Worm (Caenorhabditis elegans) whole organism, young adult: ENCODE results near the gene C55C3.7.

Source experiments
- B0019.2 ChIP-seq: fragments of 200-800 bp; sonication (Bioruptor generic); conservative IDR thresholded peaks from 2 replicates; pipeline ENCODE4 v1.3.6; 2022; ENCODE audit warnings: missing genetic modification reagents, missing genetic modification characterization, missing compliant biosample characterization
- C06A6.2 ChIP-seq: fragments of 200-800 bp; sonication (Bioruptor generic); conservative IDR thresholded peaks from 2 replicates; pipeline ENCODE4 v1.3.6; 2022; ENCODE audit warnings: missing genetic modification characterization, missing compliant biosample characterization
- D2030.7 ChIP-seq: fragments of 200-800 bp; sonication (Bioruptor generic); IDR thresholded peaks from 2 replicates; pipeline ENCODE4 v1.3.6; 2022; ENCODE audit warnings: missing genetic modification reagents, missing genetic modification characterization, missing compliant biosample characterization
- F33H1.4 ChIP-seq: fragments of 200-800 bp; sonication (Bioruptor generic); IDR thresholded peaks from 2 replicates; pipeline ENCODE4 v1.3.6; 2022; ENCODE audit warnings: missing genetic modification reagents, missing genetic modification characterization, missing compliant biosample characterization
- K12H6.12 ChIP-seq: fragments of 200-800 bp; sonication (Bioruptor generic); optimal IDR thresholded peaks from 2 replicates; lab custom pipeline; 2018; ENCODE audit warnings: mild to moderate bottlenecking, missing genetic modification characterization, missing compliant biosample characterization
- Y53F4B.3 ChIP-seq: fragments of 200-800 bp; sonication (Bioruptor generic); IDR thresholded peaks from 2 replicates; pipeline ENCODE4 v1.3.6; 2022; ENCODE audit warnings: missing genetic modification reagents, missing genetic modification characterization, missing compliant biosample characterization
- aptf-2 ChIP-seq: fragments of 200-800 bp; sonication (Bioruptor generic); conservative IDR thresholded peaks from 2 replicates; pipeline ENCODE4 v1.3.6; 2022; ENCODE audit warnings: missing genetic modification reagents, missing genetic modification characterization, missing compliant biosample characterization
- attf-3 ChIP-seq: fragments of 200-800 bp; sonication (Bioruptor generic); conservative IDR thresholded peaks from 2 replicates; pipeline ENCODE4 v1.3.6; 2022; ENCODE audit warnings: missing genetic modification reagents, missing genetic modification characterization, missing compliant biosample characterization
- attf-5 ChIP-seq: fragments of 200-800 bp; sonication (Bioruptor generic); optimal IDR thresholded peaks from 2 replicates; lab custom pipeline; 2018; ENCODE audit warnings: mild to moderate bottlenecking, missing genetic modification characterization, missing compliant biosample characterization
- bed-1 ChIP-seq: fragments of 200-800 bp; sonication (Bioruptor generic); IDR thresholded peaks from 2 replicates; pipeline ENCODE4 v1.3.6; 2022; ENCODE audit warnings: missing genetic modification reagents, missing genetic modification characterization, missing compliant biosample characterization
- cebp-1 ChIP-seq, 2 experiments: fragments of 200-800 bp in 1 of 2; sonication (Bioruptor generic) in 1 of 2; sonication (generic microtip) in 1 of 2; IDR thresholded peaks in 1 of 2; optimal IDR thresholded peaks in 1 of 2; 2 replicates each; pipeline versions ENCODE4 v1.3.6 to Lab custom; 2017 to 2022; ENCODE audit warnings: missing compliant biosample characterization in 2 of 2, missing genetic modification characterization in 2 of 2, mild to moderate bottlenecking in 1 of 2, missing genetic modification reagents in 1 of 2, moderate library complexity in 1 of 2
- ceh-27 ChIP-seq: fragments of 200-800 bp; sonication (Bioruptor generic); optimal IDR thresholded peaks from 2 replicates; lab custom pipeline; 2018; ENCODE audit warnings: mild to moderate bottlenecking, missing genetic modification characterization, moderate library complexity, missing compliant biosample characterization
- ceh-58 ChIP-seq: fragments of 200-800 bp; sonication (Bioruptor generic); IDR thresholded peaks from 2 replicates; pipeline ENCODE4 v1.3.6; 2022; ENCODE audit warnings: missing genetic modification characterization, missing compliant biosample characterization
- ceh-91 ChIP-seq: fragments of 200-800 bp; sonication (Bioruptor generic); IDR thresholded peaks from 2 replicates; pipeline ENCODE4 v1.3.6; 2022; ENCODE audit warnings: missing genetic modification reagents, missing genetic modification characterization, missing compliant biosample characterization
- chd-7 ChIP-seq: sonication (generic microtip); optimal IDR thresholded peaks from 2 replicates; lab custom pipeline; 2016; ENCODE audit warnings: mild to moderate bottlenecking, missing genetic modification characterization, moderate library complexity, missing compliant biosample characterization
- dox-1 ChIP-seq: fragments of 200-800 bp; sonication (Bioruptor generic); IDR thresholded peaks from 2 replicates; pipeline ENCODE4 v1.3.6; 2022; ENCODE audit warnings: missing genetic modification reagents, missing genetic modification characterization, missing compliant biosample characterization
- dpl-1 ChIP-seq: fragments of 150-350 bp; optimal IDR thresholded peaks from 2 replicates; lab custom pipeline; 2014; ENCODE audit warnings: missing biosample characterization, missing genetic modification reagents, missing genetic modification characterization
- efl-1 ChIP-seq: fragments of 150-350 bp; optimal IDR thresholded peaks from 2 replicates; lab custom pipeline; 2014; ENCODE audit warnings: missing biosample characterization, missing genetic modification reagents, missing genetic modification characterization
- gei-17 ChIP-seq: fragments of 200-800 bp; sonication (Bioruptor generic); optimal IDR thresholded peaks from 2 replicates; lab custom pipeline; 2018; ENCODE audit warnings: mild to moderate bottlenecking, missing genetic modification characterization, missing compliant biosample characterization
- hmg-1.2 ChIP-seq: fragments of 200-800 bp; sonication (Bioruptor generic); IDR thresholded peaks from 2 replicates; pipeline ENCODE4 v1.3.6; 2022; ENCODE audit warnings: missing genetic modification reagents, missing genetic modification characterization, missing compliant biosample characterization
- hsf-1 ChIP-seq: fragments of 200-800 bp; sonication (Bioruptor generic); IDR thresholded peaks from 2 replicates; pipeline ENCODE4 v1.3.6; 2022; ENCODE audit warnings: missing genetic modification reagents, missing genetic modification characterization, missing compliant biosample characterization
- let-607 ChIP-seq, 2 experiments: fragments of 200-800 bp in 1 of 2; sonication (Bioruptor generic) in 1 of 2; sonication (generic microtip) in 1 of 2; optimal IDR thresholded peaks; 2 replicates each; lab custom pipeline; 2016 to 2018; ENCODE audit warnings: mild to moderate bottlenecking in 2 of 2, missing compliant biosample characterization in 2 of 2, missing genetic modification characterization in 2 of 2, moderate library complexity in 2 of 2, missing genotype in 1 of 2
- lin-35 ChIP-seq, 3 experiments: fragments of 150-350 bp in 2 of 3; sonication (generic microtip) in 1 of 3; optimal IDR thresholded peaks; 2 replicates each; lab custom pipeline; 2014 to 2018; ENCODE audit warnings: missing biosample characterization in 3 of 3, missing genetic modification characterization in 3 of 3, missing genetic modification reagents in 3 of 3
- lin-54 ChIP-seq: fragments of 200-800 bp; sonication (Bioruptor generic); optimal IDR thresholded peaks from 2 replicates; lab custom pipeline; 2018; ENCODE audit warnings: mild to moderate bottlenecking, missing genetic modification characterization, missing compliant biosample characterization
- lir-1 ChIP-seq: fragments of 200-800 bp; sonication (Bioruptor generic); conservative IDR thresholded peaks from 2 replicates; pipeline ENCODE4 v1.3.6; 2022; ENCODE audit warnings: missing genetic modification reagents, missing genetic modification characterization, missing compliant biosample characterization
- lsl-1 ChIP-seq: fragments of 200-800 bp; sonication (Bioruptor generic); optimal IDR thresholded peaks from 2 replicates; lab custom pipeline; 2018; ENCODE audit warnings: mild to moderate bottlenecking, missing genetic modification characterization, moderate library complexity, missing compliant biosample characterization
- lsy-27 ChIP-seq: sonication (generic microtip); optimal IDR thresholded peaks from 2 replicates; lab custom pipeline; 2017; ENCODE audit warnings: missing genetic modification characterization, mild to moderate bottlenecking, missing compliant biosample characterization, antibody characterized with exemption, missing genotype, borderline replicate concordance; ENCODE audit not compliant: insufficient read depth
- madf-6 ChIP-seq: fragments of 200-800 bp; sonication (Bioruptor generic); IDR thresholded peaks from 2 replicates; pipeline ENCODE4 v1.3.6; 2022; ENCODE audit warnings: missing genetic modification reagents, missing genetic modification characterization, missing compliant biosample characterization
- madf-8 ChIP-seq: fragments of 200-800 bp; sonication (Bioruptor generic); conservative IDR thresholded peaks from 2 replicates; pipeline ENCODE4 v1.3.6; 2022; ENCODE audit warnings: missing genetic modification reagents, missing genetic modification characterization, missing compliant biosample characterization
- nfyb-1 ChIP-seq: fragments of 200-800 bp; sonication (Bioruptor generic); IDR thresholded peaks from 2 replicates; pipeline ENCODE4 v1.3.6; 2022; ENCODE audit warnings: missing genetic modification reagents, missing genetic modification characterization, missing compliant biosample characterization
- nhr-120 ChIP-seq: fragments of 200-800 bp; sonication (Bioruptor generic); IDR thresholded peaks from 2 replicates; pipeline ENCODE4 v1.3.6; 2022; ENCODE audit warnings: missing genetic modification characterization, missing compliant biosample characterization
- nhr-179 ChIP-seq: sonication (generic microtip); optimal IDR thresholded peaks from 2 replicates; lab custom pipeline; 2016; ENCODE audit warnings: mild to moderate bottlenecking, missing genetic modification characterization, missing compliant biosample characterization
- nhr-80 ChIP-seq: sonication (generic microtip); optimal IDR thresholded peaks from 2 replicates; lab custom pipeline; 2016; ENCODE audit warnings: missing genetic modification characterization, missing compliant biosample characterization
- pbrm-1 ChIP-seq: fragments of 200-800 bp; sonication (Bioruptor generic); IDR thresholded peaks from 2 replicates; pipeline ENCODE4 v1.3.6; 2022; ENCODE audit warnings: missing genetic modification reagents, missing genetic modification characterization, missing compliant biosample characterization
- snpc-1.1 ChIP-seq: sonication (generic microtip); optimal IDR thresholded peaks from 2 replicates; lab custom pipeline; 2017; ENCODE audit warnings: missing genetic modification characterization, mild to moderate bottlenecking, missing compliant biosample characterization, antibody characterized with exemption, moderate library complexity, missing genotype, missing genetic modification reagents; ENCODE audit not compliant: insufficient read depth
- snpc-1.3 ChIP-seq: sonication (generic microtip); optimal IDR thresholded peaks from 2 replicates; lab custom pipeline; 2017; ENCODE audit warnings: missing genetic modification characterization, mild to moderate bottlenecking, missing compliant biosample characterization, antibody characterized with exemption, moderate library complexity, missing genotype, missing genetic modification reagents; ENCODE audit not compliant: insufficient read depth
- snpc-4 ChIP-seq, 5 experiments: fragments of 150-350 bp in 1 of 5; sonication (generic microtip) in 4 of 5; optimal IDR thresholded peaks; 2 replicates each; lab custom pipeline; 2014 to 2018; ENCODE audit warnings: missing genetic modification characterization in 5 of 5, missing biosample characterization in 3 of 5, antibody characterized with exemption in 2 of 5, mild to moderate bottlenecking in 2 of 5, missing compliant biosample characterization in 2 of 5, missing genotype in 2 of 5, moderate library complexity in 2 of 5, missing genetic modification reagents in 1 of 5
- somi-1 ChIP-seq: fragments of 200-800 bp; sonication (Bioruptor generic); optimal IDR thresholded peaks from 2 replicates; lab custom pipeline; 2018; ENCODE audit warnings: mild to moderate bottlenecking, missing genetic modification characterization, missing compliant biosample characterization
- tbp1 ChIP-seq: fragments of 200-800 bp; sonication (Bioruptor generic); optimal IDR thresholded peaks from 2 replicates; lab custom pipeline; 2018; ENCODE audit warnings: mild to moderate bottlenecking, missing genetic modification characterization, missing compliant biosample characterization
- tbx-9 ChIP-seq: sonication (generic microtip); optimal IDR thresholded peaks from 2 replicates; lab custom pipeline; 2016; ENCODE audit warnings: borderline replicate concordance, missing genetic modification characterization, inconsistent platforms, missing compliant biosample characterization
- xnd-1 ChIP-seq: sonication (generic microtip); optimal IDR thresholded peaks from 2 replicates; lab custom pipeline; 2016; ENCODE audit warnings: missing genotype, missing genetic modification reagents, missing genetic modification characterization, missing compliant biosample characterization

Gene C55C3.7

DNA sequence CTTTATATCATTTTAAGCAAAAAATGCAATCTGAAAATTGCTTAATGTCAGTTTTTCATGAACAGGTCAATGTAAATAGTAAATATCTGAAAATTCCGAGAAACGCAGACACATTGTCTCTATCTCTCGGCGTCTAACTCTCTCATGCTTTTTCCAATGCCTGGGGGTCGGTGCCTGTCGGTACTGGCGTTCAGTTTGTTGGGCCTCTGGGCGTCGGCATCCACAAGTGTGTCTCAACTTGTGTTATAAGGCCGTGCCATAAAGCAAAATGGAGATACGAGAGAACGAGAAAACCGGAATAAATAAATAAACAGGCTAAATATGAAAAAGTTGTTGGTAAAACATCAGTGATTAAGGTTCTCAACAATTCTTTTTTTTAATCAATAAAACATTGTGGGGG, 15.3 kb downstream of the C55C3.7 start:
- TF ChIP-seq gei-17 (no peak), cebp-1 (GFP tag; IDR thresholded peaks at IDR 0.05; lab: Robert Waterston, UW) (no peak), cebp-1 (tag; optimal IDR thresholded peaks at IDR 0.05; lab: Kevin White, UChicago) (peak; percentile 19), hmg-1.2 (GFP tag; lab: Robert Waterston, UW) (peak; percentile 19; the same call in 1 of the 2 replicates), nhr-80 (tag; lab: Kevin White, UChicago) (peak; percentile 5)

DNA sequence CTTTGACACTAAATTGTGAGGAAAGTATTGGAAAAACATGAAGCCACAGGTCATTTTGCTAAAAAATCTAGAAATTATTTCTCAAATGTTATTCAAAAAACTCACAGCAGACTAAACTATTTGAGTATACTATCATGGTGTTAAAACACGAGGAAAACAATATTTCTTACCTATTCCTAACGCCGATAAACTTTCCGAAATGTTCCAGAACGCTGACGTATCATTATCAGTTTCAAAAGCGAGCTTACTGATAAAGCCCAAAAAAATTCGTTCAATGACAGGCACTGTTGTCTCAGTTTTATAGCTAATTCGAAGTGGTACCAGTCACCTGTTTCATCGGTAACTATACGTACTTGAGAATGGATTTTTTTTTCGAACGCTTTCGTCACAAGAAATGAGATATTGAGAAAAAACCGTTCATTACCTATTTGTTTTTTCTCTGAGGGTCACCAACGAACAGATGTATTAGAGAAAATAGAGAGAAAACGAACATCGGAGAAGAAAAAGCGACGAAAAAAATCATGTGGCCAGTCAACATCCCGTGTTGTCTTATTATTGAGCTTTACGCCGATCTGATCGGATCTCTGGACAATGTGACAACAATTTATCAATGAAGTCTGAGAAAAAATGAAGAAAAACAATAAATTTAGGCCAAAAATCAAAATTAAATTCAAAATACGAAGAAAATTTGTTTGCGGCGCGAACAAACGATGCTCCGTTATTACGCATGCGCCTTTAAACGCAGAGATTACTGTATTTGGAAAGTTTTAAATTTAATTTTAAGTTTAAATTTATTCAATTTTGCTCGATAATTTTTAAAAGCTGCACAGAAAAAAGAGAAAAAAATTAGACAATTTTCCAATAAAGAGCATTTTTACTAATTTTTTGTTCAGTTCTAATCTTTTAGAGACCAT, 16.1 kb downstream of the C55C3.7 start:
- TF ChIP-seq attf-5 (GFP tag; lab: Kevin White, UChicago) (no peak), B0019.2 (GFP tag; lab: Robert Waterston, UW) (no peak), lsl-1 (GFP tag; lab: Kevin White, UChicago) (peak; percentile 87), K12H6.12 (tag; lab: Kevin White, UChicago) (no peak), lin-54 (peak; percentile 73), nhr-179 (no peak), pbrm-1 (0 out of 2 replicates have a peak, but pooled peaks have one; percentile 20), aptf-2 (no peak), lir-1 (GFP tag; lab: Robert Waterston, UW) (no peak), let-607 (tag; optimal IDR thresholded peaks at IDR 0.05; lab: Kevin White, UChicago) (no peak), ceh-91 (GFP tag; lab: Robert Waterston, UW) (peak; percentile 42; the same call in 1 of the 2 replicates), madf-6 (GFP tag; lab: Robert Waterston, UW) (peak; percentile 89), hsf-1 (GFP tag; lab: Robert Waterston, UW) (peak; percentile 5; the same call in 1 of the 2 replicates), hmg-1.2 (GFP tag; lab: Robert Waterston, UW) (peak; percentile 32; the same call in 1 of the 2 replicates), nhr-120 (GFP tag; lab: Robert Waterston, UW) (no peak), chd-7 (tag; lab: Kevin White, UChicago) (no peak), dox-1 (GFP tag; lab: Robert Waterston, UW) (peak; percentile 30; the same call in 1 of the 2 replicates), ceh-58 (GFP tag; lab: Robert Waterston, UW) (no peak), F33H1.4 (GFP tag; lab: Robert Waterston, UW) (peak; percentile 34; the same call in 1 of the 2 replicates), somi-1 (GFP tag; lab: Kevin White, UChicago) (peak; percentile 48), Y53F4B.3 (no peak), madf-8 (GFP tag; lab: Robert Waterston, UW) (peak; percentile 71), lsy-27 (tag; lab: Kevin White, UChicago) (no peak), snpc-4 (GFP tag; optimal IDR thresholded peaks at IDR 0.05; lab: Kevin White, UChicago) (peak; percentile 70), snpc-4 (tag; optimal IDR thresholded peaks at IDR 0.05; lab: Kevin White, UChicago) (peak in 3 of 4 experiments; percentile 87 to 92 (median 90)), C06A6.2 (GFP tag; lab: Robert Waterston, UW) (no peak), attf-3 (GFP tag; lab: Robert Waterston, UW) (peak; percentile 92), bed-1 (GFP tag; lab: Robert Waterston, UW) (no peak), efl-1 (GFP tag; lab: Kevin White, UChicago) (peak; percentile 76), ceh-27 (peak; percentile 37), xnd-1 (tag; lab: Kevin White, UChicago) (peak; percentile 74), snpc-1.3 (peak; percentile 47), snpc-1.1 (tag; lab: Kevin White, UChicago) (peak; percentile 12), tbx-9 (no peak), tbp1 (GFP tag; lab: Kevin White, UChicago) (peak; percentile 57), lin-35 (GFP tag; optimal IDR thresholded peaks at IDR 0.05; lab: Kevin White, UChicago) (peak in 1 of 3 experiments; percentile 9), dpl-1 (GFP tag; lab: Kevin White, UChicago) (peak; percentile 73), nfyb-1 (GFP tag; lab: Robert Waterston, UW) (0 out of 2 replicates have a peak, but pooled peaks have one; percentile 22), nhr-80 (tag; lab: Kevin White, UChicago) (peak; percentile 19), D2030.7 (GFP tag; lab: Robert Waterston, UW) (peak; percentile 78)
